Fruit fly (Drosophila melanogaster) whole organism, embryonic: ENCODE measurements around the gene zld.
A peak's percentile ranks its signal among the peaks of the same experiment; 100 is the strongest.

Experiments used
- Atf3 ChIP-seq: fragments of 200-800 bp; sonication (Bioruptor generic); optimal IDR thresholded peaks from 3 replicates; lab custom pipeline; 2016; ENCODE audit warnings: missing biosample characterization, missing genetic modification characterization
- Bgb ChIP-seq: fragments of 200-800 bp; sonication (Bioruptor generic); IDR thresholded peaks from 2 replicates; pipeline ENCODE4 v1.3.6; 2022; ENCODE audit warnings: missing biosample characterization, missing genetic modification characterization; ENCODE audit not compliant: partially characterized antibody
- CG10654 ChIP-seq: fragments of 200-800 bp; sonication (Bioruptor generic); optimal IDR thresholded peaks from 2 replicates; lab custom pipeline; 2016; ENCODE audit warnings: missing biosample characterization, missing genetic modification characterization
- CG11093 ChIP-seq: fragments of 200-800 bp; sonication (Bioruptor generic); IDR thresholded peaks from 3 replicates; pipeline ENCODE4 v1.3.6; 2022; ENCODE audit warnings: missing biosample characterization, missing genetic modification characterization
- CG12104 ChIP-seq: fragments of 200-800 bp; sonication (Bioruptor generic); optimal IDR thresholded peaks from 3 replicates; lab custom pipeline; 2016; ENCODE audit warnings: missing biosample characterization, missing genetic modification characterization
- CG12236 ChIP-seq: fragments of 200-800 bp; sonication (Bioruptor generic); optimal IDR thresholded peaks from 2 replicates; lab custom pipeline; 2016; ENCODE audit warnings: missing biosample characterization, missing genetic modification characterization
- CG12391 ChIP-seq: fragments of 200-800 bp; sonication (Bioruptor generic); optimal IDR thresholded peaks from 3 replicates; lab custom pipeline; 2018; ENCODE audit warnings: missing biosample characterization, mild to moderate bottlenecking, missing genetic modification characterization, moderate library complexity
- CG14710 ChIP-seq: fragments of 200-800 bp; sonication (Bioruptor generic); optimal IDR thresholded peaks from 3 replicates; lab custom pipeline; 2019; ENCODE audit warnings: missing biosample characterization, mild to moderate bottlenecking, missing genetic modification characterization, moderate library complexity
- CG17186 ChIP-seq: fragments of 200-800 bp; sonication (Bioruptor generic); optimal IDR thresholded peaks from 3 replicates; lab custom pipeline; 2017; ENCODE audit warnings: missing biosample characterization, missing genetic modification reagents, missing genetic modification characterization
- CG42726 ChIP-seq: fragments of 200-800 bp; sonication (Bioruptor generic); IDR thresholded peaks from 2 replicates; pipeline ENCODE4 v1.3.6; 2022; ENCODE audit warnings: missing biosample characterization, missing genetic modification characterization; ENCODE audit not compliant: partially characterized antibody
- CG43689 ChIP-seq: fragments of 200-800 bp; sonication (Bioruptor generic); IDR thresholded peaks from 2 replicates; pipeline ENCODE4 v1.3.6; 2022; ENCODE audit warnings: missing biosample characterization, missing genetic modification characterization
- CG6272 ChIP-seq: fragments of 200-800 bp; sonication (Bioruptor generic); IDR thresholded peaks from 2 replicates; pipeline ENCODE4 v1.3.6; 2022; ENCODE audit warnings: missing biosample characterization, missing genetic modification characterization
- CG7357 ChIP-seq: fragments of 200-800 bp; sonication (Bioruptor generic); IDR thresholded peaks from 3 replicates; pipeline ENCODE4 v1.3.6; 2022; ENCODE audit warnings: missing biosample characterization, missing genetic modification characterization
- CG8478 ChIP-seq: fragments of >200 bp; optimal IDR thresholded peaks from 2 replicates; lab custom pipeline; 2018
- CG8944 ChIP-seq: fragments of 200-800 bp; sonication (Bioruptor generic); optimal IDR thresholded peaks from 3 replicates; lab custom pipeline; 2016; ENCODE audit warnings: missing biosample characterization, missing genetic modification characterization
- CG9609 ChIP-seq: fragments of 200-800 bp; sonication (Bioruptor generic); optimal IDR thresholded peaks from 3 replicates; lab custom pipeline; 2016; ENCODE audit warnings: missing biosample characterization, missing genetic modification characterization
- CG9727 ChIP-seq: fragments of 200-800 bp; sonication (Bioruptor generic); optimal IDR thresholded peaks from 3 replicates; lab custom pipeline; 2017; ENCODE audit warnings: missing biosample characterization, mild to moderate bottlenecking, missing genetic modification characterization
- Chrac-16 ChIP-seq: fragments of 200-800 bp; sonication (Bioruptor generic); optimal IDR thresholded peaks from 3 replicates; lab custom pipeline; 2016; ENCODE audit warnings: missing biosample characterization, missing genetic modification characterization
- CrebB ChIP-seq: fragments of 200-800 bp; sonication (Bioruptor generic); optimal IDR thresholded peaks from 3 replicates; lab custom pipeline; 2018; ENCODE audit warnings: missing biosample characterization, mild to moderate bottlenecking, missing genetic modification characterization
- Dek ChIP-seq: fragments of 200-800 bp; sonication (Bioruptor generic); optimal IDR thresholded peaks from 3 replicates; lab custom pipeline; 2019; ENCODE audit warnings: missing biosample characterization, mild to moderate bottlenecking, missing genetic modification characterization, moderate library complexity
- Doc3 ChIP-seq: fragments of 200-800 bp; sonication (Bioruptor generic); IDR thresholded peaks from 3 replicates; pipeline ENCODE4 v1.3.6; 2022; ENCODE audit warnings: missing biosample characterization, missing genetic modification characterization; ENCODE audit not compliant: partially characterized antibody
- Drgx ChIP-seq: fragments of 200-800 bp; sonication (Bioruptor generic); IDR thresholded peaks from 2 replicates; pipeline ENCODE4 v1.3.6; 2022; ENCODE audit warnings: missing biosample characterization, missing genetic modification characterization
- E2f2 ChIP-seq: fragments of 200-800 bp; sonication (Bioruptor generic); IDR thresholded peaks from 2 replicates; pipeline ENCODE4 v1.3.6; 2022; ENCODE audit warnings: missing biosample characterization, missing genetic modification characterization
- Fer1 ChIP-seq: fragments of 200-800 bp; sonication (Bioruptor generic); optimal IDR thresholded peaks from 2 replicates; lab custom pipeline; 2017; ENCODE audit warnings: missing biosample characterization, mild to moderate bottlenecking, missing genetic modification characterization
- Gsc ChIP-seq: fragments of 200-800 bp; sonication (Bioruptor generic); IDR thresholded peaks from 2 replicates; pipeline ENCODE4 v1.3.6; 2022; ENCODE audit warnings: missing biosample characterization, missing genetic modification characterization
- Hey ChIP-seq: fragments of 200-800 bp; sonication (Bioruptor generic); optimal IDR thresholded peaks from 3 replicates; lab custom pipeline; 2018; ENCODE audit warnings: missing biosample characterization, mild to moderate bottlenecking, missing genetic modification characterization
- Hr51 ChIP-seq, 2 experiments: fragments of 200-800 bp; sonication (Bioruptor generic); optimal IDR thresholded peaks; 2 replicates in 1 of 2; 3 replicates in 1 of 2; lab custom pipeline; 2016 to 2018; ENCODE audit warnings: missing biosample characterization in 2 of 2, missing genetic modification characterization in 2 of 2, mild to moderate bottlenecking in 1 of 2, moderate library complexity in 1 of 2
- MESR4 ChIP-seq: fragments of 200-800 bp; sonication (Bioruptor generic); optimal IDR thresholded peaks from 2 replicates; lab custom pipeline; 2018; ENCODE audit warnings: missing biosample characterization, mild to moderate bottlenecking, missing genetic modification characterization, moderate library complexity
- MTF-1 ChIP-seq: fragments of 200-800 bp; sonication (Bioruptor generic); optimal IDR thresholded peaks from 2 replicates; lab custom pipeline; 2018; ENCODE audit warnings: missing biosample characterization, mild to moderate bottlenecking, missing genetic modification characterization, borderline replicate concordance
- Nf-YB ChIP-seq: fragments of 200-800 bp; sonication (Bioruptor generic); optimal IDR thresholded peaks from 3 replicates; lab custom pipeline; 2019; ENCODE audit warnings: missing biosample characterization, mild to moderate bottlenecking, missing genetic modification characterization, moderate library complexity
- Sin3A ChIP-seq: fragments of >200 bp; optimal IDR thresholded peaks from 2 replicates; lab custom pipeline; 2018
- Sry-β ChIP-seq: fragments of 200-800 bp; sonication (Bioruptor generic); optimal IDR thresholded peaks from 2 replicates; lab custom pipeline; 2018; ENCODE audit warnings: missing biosample characterization, mild to moderate bottlenecking, missing genetic modification characterization, moderate library complexity
- bab2 ChIP-seq: fragments of 200-800 bp; sonication (Bioruptor generic); optimal IDR thresholded peaks from 2 replicates; lab custom pipeline; 2016; ENCODE audit warnings: missing biosample characterization, missing genetic modification characterization
- cato ChIP-seq: fragments of 200-800 bp; sonication (Bioruptor generic); optimal IDR thresholded peaks from 2 replicates; lab custom pipeline; 2016; ENCODE audit warnings: missing biosample characterization, missing genetic modification characterization, borderline replicate concordance
- chinmo ChIP-seq: fragments of 200-800 bp; sonication (Bioruptor generic); IDR thresholded peaks from 4 replicates; pipeline ENCODE4 v1.3.6; 2022; ENCODE audit warnings: missing biosample characterization, missing genetic modification characterization; ENCODE audit not compliant: partially characterized antibody
- chm ChIP-seq: fragments of 200-800 bp; sonication (Bioruptor generic); IDR thresholded peaks from 2 replicates; pipeline ENCODE4 v1.3.6; 2022; ENCODE audit warnings: missing biosample characterization, missing genetic modification characterization
- chn ChIP-seq: fragments of 200-800 bp; sonication (Bioruptor generic); optimal IDR thresholded peaks from 2 replicates; lab custom pipeline; 2016; ENCODE audit warnings: missing biosample characterization, missing genetic modification characterization
- dmrt99B ChIP-seq: fragments of 200-800 bp; sonication (Bioruptor generic); optimal IDR thresholded peaks from 2 replicates; lab custom pipeline; 2018; ENCODE audit warnings: missing biosample characterization, mild to moderate bottlenecking, missing genetic modification characterization, moderate library complexity
- hkb ChIP-seq, 2 experiments: fragments of 200-800 bp in 1 of 2; fragments of >200 bp in 1 of 2; sonication (Bioruptor generic) in 1 of 2; IDR thresholded peaks in 1 of 2; optimal IDR thresholded peaks in 1 of 2; 2 replicates each; pipeline versions ENCODE4 v1.3.6 to Lab custom; 2017 to 2022; ENCODE audit warnings: missing biosample characterization in 1 of 2, missing genetic modification characterization in 1 of 2
- lmd ChIP-seq: fragments of 200-800 bp; sonication (Bioruptor generic); IDR thresholded peaks from 2 replicates; pipeline ENCODE4 v1.3.6; 2022; ENCODE audit warnings: missing biosample characterization, missing genetic modification characterization
- lov ChIP-seq, 2 experiments: fragments of 200-800 bp in 1 of 2; fragments of >200 bp in 1 of 2; sonication (Bioruptor generic) in 1 of 2; IDR thresholded peaks in 1 of 2; optimal IDR thresholded peaks in 1 of 2; 2 replicates in 1 of 2; 3 replicates in 1 of 2; pipeline versions ENCODE4 v1.3.6 to Lab custom; 2017 to 2022; ENCODE audit warnings: missing biosample characterization in 1 of 2, missing genetic modification characterization in 1 of 2
- maf-S ChIP-seq: fragments of 200-800 bp; sonication (Bioruptor generic); optimal IDR thresholded peaks from 2 replicates; lab custom pipeline; 2016; ENCODE audit warnings: missing biosample characterization, missing genetic modification characterization
- nmo ChIP-seq: fragments of 200-800 bp; sonication (Bioruptor generic); optimal IDR thresholded peaks from 2 replicates; lab custom pipeline; 2018; ENCODE audit warnings: missing biosample characterization, mild to moderate bottlenecking, missing genetic modification characterization, moderate library complexity
- nom ChIP-seq: fragments of 200-800 bp; sonication (Bioruptor generic); optimal IDR thresholded peaks from 2 replicates; lab custom pipeline; 2017; ENCODE audit warnings: missing biosample characterization, missing genetic modification characterization, mild to moderate bottlenecking, moderate library complexity, missing genetic modification reagents
- peb ChIP-seq: fragments of 200-800 bp; sonication (Bioruptor generic); IDR thresholded peaks from 2 replicates; pipeline ENCODE4 v1.3.6; 2022; ENCODE audit warnings: missing biosample characterization, missing genetic modification characterization
- phol ChIP-seq: fragments of 200-800 bp; sonication (Bioruptor generic); optimal IDR thresholded peaks from 3 replicates; lab custom pipeline; 2018; ENCODE audit warnings: missing biosample characterization, mild to moderate bottlenecking, missing genetic modification characterization, moderate library complexity
- pita ChIP-seq: fragments of 200-800 bp; sonication (Bioruptor generic); optimal IDR thresholded peaks from 2 replicates; lab custom pipeline; 2017; ENCODE audit warnings: missing biosample characterization, mild to moderate bottlenecking, missing genetic modification characterization
- stwl ChIP-seq: fragments of 200-800 bp; sonication (Bioruptor generic); optimal IDR thresholded peaks from 3 replicates; lab custom pipeline; 2018; ENCODE audit warnings: missing biosample characterization, mild to moderate bottlenecking, missing genetic modification characterization, moderate library complexity
- usp ChIP-seq: fragments of >200 bp; optimal IDR thresholded peaks from 2 replicates; lab custom pipeline; 2017; ENCODE audit warnings: missing biosample characterization, missing genetic modification characterization
- wdn ChIP-seq: fragments of 200-800 bp; sonication (Bioruptor generic); IDR thresholded peaks from 2 replicates; pipeline ENCODE4 v1.3.6; 2022; ENCODE audit warnings: missing biosample characterization, missing genetic modification characterization
- zfh1 ChIP-seq: fragments of 200-800 bp; sonication (Bioruptor generic); IDR thresholded peaks from 3 replicates; pipeline ENCODE4 v1.3.6; 2022; ENCODE audit warnings: missing biosample characterization, missing genetic modification characterization

Gene zld

DNA sequence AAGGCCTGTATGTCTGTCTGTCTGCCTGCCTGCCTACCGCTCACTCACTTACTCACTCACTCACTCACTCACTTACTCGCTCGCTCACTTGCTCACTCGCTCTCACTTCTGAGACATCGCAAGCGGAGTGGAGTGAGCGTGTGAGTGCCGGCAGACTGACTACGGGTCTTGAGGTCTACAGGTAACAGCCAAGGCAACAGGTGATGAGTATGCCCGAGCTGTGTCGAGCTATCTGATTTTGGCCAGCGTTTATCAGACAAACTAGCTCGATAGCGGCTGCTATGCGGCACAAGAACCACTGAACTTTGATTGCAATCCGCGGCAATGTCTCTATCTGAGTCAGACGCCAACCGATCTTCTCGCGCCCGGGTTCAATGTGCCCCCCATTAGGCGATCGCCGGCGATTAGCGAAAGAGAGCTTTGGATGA, 29.2 kb downstream of the zld start (continued):
- TF ChIP-seq chn (GFP tag; lab: Kevin White, UChicago): no peak
- no peak for TF ChIP-seq lmd (GFP tag; lab: Robert Waterston, UW)
- TF ChIP-seq E2f2: no peak
- no peak for TF ChIP-seq CG7357 (GFP tag; lab: Robert Waterston, UW)
- no peak for TF ChIP-seq dmrt99B (tag; lab: Kevin White, UChicago)
- no peak for TF ChIP-seq Atf3 (GFP tag; lab: Kevin White, UChicago)
- no peak for TF ChIP-seq peb (GFP tag; lab: Robert Waterston, UW)
- peak; percentile 33; the same call in 1 of the 2 replicates for TF ChIP-seq Bgb
- no peak for TF ChIP-seq CG42726 (GFP tag; lab: Robert Waterston, UW)
- TF ChIP-seq stwl (tag; lab: Kevin White, UChicago): no peak
- TF ChIP-seq CG8478 (lab: Kevin White, UChicago): peak; percentile 64
- TF ChIP-seq nmo: no peak
- TF ChIP-seq usp (GFP tag; lab: Kevin White, UChicago): no peak
- TF ChIP-seq phol: no peak
- no peak for TF ChIP-seq pita (GFP tag; lab: Kevin White, UChicago)
- TF ChIP-seq chinmo (GFP tag; lab: Robert Waterston, UW): 0 out of 4 replicates have a peak, but pooled peaks have one; percentile 69
- no peak for TF ChIP-seq CG12391 (tag; lab: Kevin White, UChicago)
- no peak for TF ChIP-seq maf-S (GFP tag; lab: Kevin White, UChicago)
- no peak for TF ChIP-seq Dek (tag; lab: Kevin White, UChicago)
- TF ChIP-seq CG8944: no peak
- TF ChIP-seq Doc3 (GFP tag; lab: Robert Waterston, UW): no peak
- TF ChIP-seq Fer1 (GFP tag; lab: Kevin White, UChicago): no peak
- TF ChIP-seq wdn (GFP tag; lab: Robert Waterston, UW): no peak
- no peak for TF ChIP-seq Sin3A (lab: Kevin White, UChicago)
- TF ChIP-seq nom (GFP tag; lab: Kevin White, UChicago): no peak
- TF ChIP-seq Gsc: no peak
- TF ChIP-seq CG12236 (GFP tag; lab: Kevin White, UChicago): no peak
- no peak for TF ChIP-seq CG9727 (GFP tag; lab: Kevin White, UChicago)
- no peak for TF ChIP-seq Sry-β (GFP tag; lab: Kevin White, UChicago)
- TF ChIP-seq CG10654 (GFP tag; lab: Kevin White, UChicago): no peak
- TF ChIP-seq CG9609 (GFP tag; lab: Kevin White, UChicago): no peak
- no peak for TF ChIP-seq Chrac-16 (GFP tag; lab: Kevin White, UChicago)
- TF ChIP-seq Nf-YB (GFP tag; lab: Kevin White, UChicago): no peak
- TF ChIP-seq CG17186 (GFP tag; lab: Kevin White, UChicago): no peak
- no peak for TF ChIP-seq cato
- TF ChIP-seq CG11093 (GFP tag; lab: Robert Waterston, UW): no peak
- no peak for TF ChIP-seq CG12104
- TF ChIP-seq MTF-1: no peak
- no peak for TF ChIP-seq CG6272 (GFP tag; lab: Robert Waterston, UW)
- 0 out of 2 replicates have a peak, but pooled peaks have one; percentile 10 for TF ChIP-seq Drgx (GFP tag; lab: Robert Waterston, UW)
- TF ChIP-seq zfh1 (GFP tag; lab: Robert Waterston, UW): no peak
- TF ChIP-seq MESR4 (GFP tag; lab: Kevin White, UChicago): no peak
- no peak for TF ChIP-seq CG43689 (GFP tag; lab: Robert Waterston, UW)
- TF ChIP-seq CG14710 (tag; lab: Kevin White, UChicago): no peak
- no peak for TF ChIP-seq lov (optimal IDR thresholded peaks at IDR 0.05; lab: Kevin White, UChicago)
- TF ChIP-seq lov (GFP tag; IDR thresholded peaks at IDR 0.05; lab: Robert Waterston, UW): no peak
- TF ChIP-seq Hr51 (GFP tag; optimal IDR thresholded peaks at IDR 0.05; lab: Kevin White, UChicago): no peak
- no peak for TF ChIP-seq CrebB (tag; lab: Kevin White, UChicago)
- no peak for TF ChIP-seq Hey (tag; lab: Kevin White, UChicago)
- no peak for TF ChIP-seq chm (GFP tag; lab: Robert Waterston, UW)
- no peak for TF ChIP-seq bab2 (GFP tag; lab: Kevin White, UChicago)
- no peak for TF ChIP-seq hkb (optimal IDR thresholded peaks at IDR 0.05; lab: Kevin White, UChicago)
- no peak for TF ChIP-seq hkb (GFP tag; IDR thresholded peaks at IDR 0.05; lab: Robert Waterston, UW)
